Fruit fly (Drosophila melanogaster) whole organism, prepupa: ENCODE results near the gene Tbc1d22.

ENCODE experiments used
- CG10631 ChIP-seq: fragments of 200-800 bp; sonication (Bioruptor generic); optimal IDR thresholded peaks from 2 replicates; lab custom pipeline; 2016; ENCODE audit warnings: missing biosample characterization, missing genetic modification characterization
- CG11294 ChIP-seq: fragments of 200-800 bp; sonication (Bioruptor generic); IDR thresholded peaks from 2 replicates; pipeline ENCODE4 v1.3.6; 2022; ENCODE audit warnings: missing biosample characterization, missing genetic modification characterization
- CG11762 ChIP-seq: fragments of 200-800 bp; sonication (Bioruptor generic); optimal IDR thresholded peaks from 3 replicates; lab custom pipeline; 2016; ENCODE audit warnings: missing biosample characterization, missing genetic modification characterization; ENCODE audit not compliant: insufficient read depth
- CG11902 ChIP-seq: fragments of 200-800 bp; sonication (Bioruptor generic); optimal IDR thresholded peaks from 3 replicates; lab custom pipeline; 2016; ENCODE audit warnings: missing biosample characterization, missing genetic modification characterization
- CG15336 ChIP-seq: fragments of 200-800 bp; sonication (Bioruptor generic); IDR thresholded peaks from 2 replicates; pipeline ENCODE4 v1.3.6; 2022; ENCODE audit warnings: missing biosample characterization, missing genetic modification characterization
- CG16779 ChIP-seq: fragments of 200-800 bp; sonication (Bioruptor generic); optimal IDR thresholded peaks from 3 replicates; lab custom pipeline; 2017; ENCODE audit warnings: missing biosample characterization, mild to moderate bottlenecking, missing genetic modification characterization
- CG3032 ChIP-seq: fragments of 200-800 bp; optimal IDR thresholded peaks from 2 replicates; lab custom pipeline; 2019; ENCODE audit warnings: missing biosample characterization, mild to moderate bottlenecking, missing genetic modification characterization, moderate library complexity
- CG31627 ChIP-seq: fragments of 200-800 bp; sonication (Bioruptor generic); optimal IDR thresholded peaks from 3 replicates; lab custom pipeline; 2016; ENCODE audit warnings: missing biosample characterization, missing genetic modification characterization
- CG32006 ChIP-seq: fragments of 200-800 bp; sonication (Bioruptor generic); optimal IDR thresholded peaks from 3 replicates; lab custom pipeline; 2017; ENCODE audit warnings: missing biosample characterization, mild to moderate bottlenecking, missing genetic modification characterization
- CG34406 ChIP-seq: fragments of 200-800 bp; sonication (Bioruptor generic); optimal IDR thresholded peaks from 3 replicates; lab custom pipeline; 2016; ENCODE audit warnings: missing biosample characterization, missing genetic modification characterization
- CG6163 ChIP-seq: fragments of 200-800 bp; sonication (Bioruptor generic); IDR thresholded peaks from 3 replicates; pipeline ENCODE4 v1.3.6; 2022; ENCODE audit warnings: missing biosample characterization, missing genetic modification characterization
- CG6276 ChIP-seq: fragments of 200-800 bp; sonication (Bioruptor generic); optimal IDR thresholded peaks from 2 replicates; lab custom pipeline; 2017; ENCODE audit warnings: missing biosample characterization, mild to moderate bottlenecking, missing genetic modification characterization
- CG6808 ChIP-seq: fragments of 200-800 bp; sonication (Bioruptor generic); optimal IDR thresholded peaks from 3 replicates; lab custom pipeline; 2017; ENCODE audit warnings: missing biosample characterization, missing genetic modification characterization, mild to moderate bottlenecking, moderate library complexity, missing genetic modification reagents
- CG8119 ChIP-seq: fragments of 200-800 bp; sonication (Bioruptor generic); IDR thresholded peaks from 3 replicates; pipeline ENCODE4 v1.3.6; 2022; ENCODE audit warnings: missing biosample characterization, missing genetic modification characterization
- CG8319 ChIP-seq: fragments of 200-800 bp; sonication (Bioruptor generic); optimal IDR thresholded peaks from 3 replicates; lab custom pipeline; 2016; ENCODE audit warnings: missing biosample characterization, missing genetic modification characterization
- CG8632 ChIP-seq: fragments of 200-800 bp; sonication (Bioruptor generic); optimal IDR thresholded peaks from 3 replicates; lab custom pipeline; 2016; ENCODE audit warnings: missing biosample characterization, missing genetic modification characterization
- Eip75B ChIP-seq: fragments of 200-800 bp; sonication (Bioruptor generic); optimal IDR thresholded peaks from 3 replicates; lab custom pipeline; 2016; ENCODE audit warnings: missing biosample characterization, missing genetic modification characterization
- Eip78C ChIP-seq: fragments of 200-800 bp; sonication (Bioruptor generic); peaks from one replicate; lab custom pipeline; 2016; ENCODE audit warnings: missing biosample characterization, missing genetic modification characterization
- Eip93F ChIP-seq: fragments of 200-800 bp; sonication (Bioruptor generic); optimal IDR thresholded peaks from 2 replicates; lab custom pipeline; 2016; ENCODE audit warnings: missing biosample characterization, mild to moderate bottlenecking, missing genetic modification characterization
- Ets21C ChIP-seq: fragments of 200-800 bp; sonication (Bioruptor generic); optimal IDR thresholded peaks from 3 replicates; lab custom pipeline; 2016; ENCODE audit warnings: missing biosample characterization, missing genetic modification characterization
- Ets96B ChIP-seq: fragments of 200-800 bp; optimal IDR thresholded peaks from 2 replicates; lab custom pipeline; 2019; ENCODE audit warnings: missing biosample characterization, mild to moderate bottlenecking, missing genetic modification characterization, moderate library complexity
- Gug ChIP-seq: fragments of 200-800 bp; sonication (Bioruptor generic); IDR thresholded peaks from 2 replicates; pipeline ENCODE4 v1.3.6; 2022; ENCODE audit warnings: missing biosample characterization, missing genetic modification characterization
- Hr38 ChIP-seq: sonication (Bioruptor generic); optimal IDR thresholded peaks from 2 replicates; lab custom pipeline; 2016; ENCODE audit warnings: missing biosample characterization, missing genetic modification characterization
- Hr39 ChIP-seq: fragments of 200-800 bp; sonication (Bioruptor generic); optimal IDR thresholded peaks from 2 replicates; lab custom pipeline; 2016; ENCODE audit warnings: missing biosample characterization, missing genetic modification characterization
- Hr4 ChIP-seq: fragments of 200-800 bp; sonication (Bioruptor generic); optimal IDR thresholded peaks from 3 replicates; lab custom pipeline; 2016; ENCODE audit warnings: missing biosample characterization, missing genetic modification characterization
- Lpt ChIP-seq: fragments of 200-800 bp; sonication (Bioruptor generic); optimal IDR thresholded peaks from 3 replicates; lab custom pipeline; 2016; ENCODE audit warnings: missing biosample characterization, missing genetic modification characterization
- Met ChIP-seq: fragments of 200-800 bp; sonication (Bioruptor generic); optimal IDR thresholded peaks from 3 replicates; lab custom pipeline; 2016; ENCODE audit warnings: missing biosample characterization, missing genetic modification characterization
- OdsH ChIP-seq: fragments of 200-800 bp; sonication (Bioruptor generic); optimal IDR thresholded peaks from 3 replicates; lab custom pipeline; 2016; ENCODE audit warnings: missing biosample characterization, missing genetic modification characterization
- Smox ChIP-seq: fragments of 200-800 bp; sonication (Bioruptor generic); optimal IDR thresholded peaks from 3 replicates; lab custom pipeline; 2016; ENCODE audit warnings: missing biosample characterization, missing genetic modification characterization
- Sox102F ChIP-seq: fragments of 200-800 bp; sonication (Bioruptor generic); optimal IDR thresholded peaks from 2 replicates; lab custom pipeline; 2016; ENCODE audit warnings: missing biosample characterization, mild to moderate bottlenecking, missing genetic modification characterization
- Sox14 ChIP-seq: fragments of 200-800 bp; sonication (Bioruptor generic); optimal IDR thresholded peaks from 3 replicates; lab custom pipeline; 2016; ENCODE audit warnings: missing biosample characterization, missing genetic modification characterization
- achi ChIP-seq: fragments of 200-800 bp; sonication (Bioruptor generic); optimal IDR thresholded peaks from 3 replicates; lab custom pipeline; 2016; ENCODE audit warnings: missing biosample characterization, missing genetic modification characterization
- acj6 ChIP-seq: fragments of 200-800 bp; sonication (Bioruptor generic); optimal IDR thresholded peaks from 3 replicates; lab custom pipeline; 2016; ENCODE audit warnings: missing biosample characterization, missing genetic modification characterization
- cyc ChIP-seq: fragments of 200-800 bp; sonication (Bioruptor generic); optimal IDR thresholded peaks from 3 replicates; lab custom pipeline; 2016; ENCODE audit warnings: missing biosample characterization, missing genetic modification characterization
- dac ChIP-seq: fragments of 200-800 bp; sonication (Bioruptor generic); optimal IDR thresholded peaks from 2 replicates; lab custom pipeline; 2017; ENCODE audit warnings: missing biosample characterization, mild to moderate bottlenecking, missing genetic modification characterization
- dsx ChIP-seq: fragments of 200-800 bp; optimal IDR thresholded peaks from 3 replicates; lab custom pipeline; 2019; ENCODE audit warnings: missing biosample characterization, mild to moderate bottlenecking, missing genetic modification characterization, moderate library complexity; ENCODE audit not compliant: poor library complexity, severe bottlenecking
- fd59A ChIP-seq: fragments of 200-800 bp; sonication (Bioruptor generic); optimal IDR thresholded peaks from 2 replicates; lab custom pipeline; 2017; ENCODE audit warnings: missing biosample characterization, mild to moderate bottlenecking, missing genetic modification characterization, missing genetic modification reagents
- fd85E ChIP-seq: fragments of 200-800 bp; sonication (Bioruptor generic); optimal IDR thresholded peaks from 3 replicates; lab custom pipeline; 2016; ENCODE audit warnings: missing biosample characterization, missing genetic modification characterization
- fkh ChIP-seq: fragments of 200-800 bp; sonication (Bioruptor generic); optimal IDR thresholded peaks from 3 replicates; lab custom pipeline; 2017; ENCODE audit warnings: missing biosample characterization, mild to moderate bottlenecking, missing genetic modification characterization, moderate library complexity
- lz ChIP-seq: fragments of 200-800 bp; sonication (Bioruptor generic); optimal IDR thresholded peaks from 3 replicates; lab custom pipeline; 2016; ENCODE audit warnings: missing biosample characterization, missing genetic modification characterization
- net ChIP-seq: fragments of 200-800 bp; sonication (Bioruptor generic); optimal IDR thresholded peaks from 3 replicates; lab custom pipeline; 2016; ENCODE audit warnings: missing biosample characterization, missing genetic modification characterization
- pdm3 ChIP-seq: fragments of 200-800 bp; sonication (Bioruptor generic); optimal IDR thresholded peaks from 3 replicates; lab custom pipeline; 2016; ENCODE audit warnings: missing biosample characterization, missing genetic modification characterization
- svp ChIP-seq: fragments of 200-800 bp; sonication (Bioruptor generic); peaks from one replicate; lab custom pipeline; 2016; ENCODE audit warnings: missing biosample characterization, missing genetic modification characterization
- topi ChIP-seq: fragments of 200-800 bp; sonication (Bioruptor generic); optimal IDR thresholded peaks from 3 replicates; lab custom pipeline; 2016; ENCODE audit warnings: missing biosample characterization, missing genetic modification characterization
- vri ChIP-seq: fragments of 200-800 bp; sonication (Bioruptor generic); optimal IDR thresholded peaks from 3 replicates; lab custom pipeline; 2016; ENCODE audit warnings: missing biosample characterization, mild to moderate bottlenecking, missing genetic modification characterization

Tbc1d22 gene

DNA sequence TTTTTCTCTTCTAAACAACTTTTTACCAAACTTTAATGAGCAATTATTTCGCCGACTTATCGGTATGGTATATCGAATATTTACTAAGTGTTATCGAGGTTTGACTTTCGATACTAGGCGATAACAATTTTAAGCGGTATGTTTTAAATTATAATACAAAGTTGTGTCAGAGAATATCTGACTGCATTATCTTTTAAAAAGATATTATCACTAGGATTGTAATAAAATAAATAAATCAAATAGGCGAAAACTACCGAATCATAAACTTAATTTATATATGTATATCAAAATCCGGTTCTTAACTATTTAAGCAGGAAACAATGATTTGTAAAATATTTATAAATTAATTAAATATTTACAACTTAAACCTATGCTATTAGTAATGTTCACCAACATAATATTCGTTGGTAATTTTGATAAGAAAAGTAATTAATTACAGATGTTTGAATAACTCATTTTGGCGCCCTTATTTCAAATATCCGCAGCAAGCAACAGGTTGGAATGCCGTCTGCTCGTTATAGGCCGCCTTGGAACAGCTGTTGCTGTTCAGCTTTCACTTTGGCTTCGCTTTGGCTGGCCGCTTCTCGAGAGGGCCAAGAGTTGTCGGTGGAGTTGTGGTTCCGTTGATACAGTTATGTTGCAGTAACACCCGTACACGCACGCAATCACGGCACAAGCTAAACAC is 6.0 kb downstream of the Tbc1d22 start, which contains the start of the genes Sec15 and rtet (continued):
- TF ChIP-seq CG3032 (tag; lab: Kevin White, UChicago): peak; percentile 45
- TF ChIP-seq CG16779 (tag; lab: Kevin White, UChicago): no peak
- TF ChIP-seq fd85E: no peak
- no peak for TF ChIP-seq vri (GFP tag; lab: Kevin White, UChicago)
- no peak for TF ChIP-seq CG11902
- no peak for TF ChIP-seq CG8632 (GFP tag; lab: Kevin White, UChicago)
- TF ChIP-seq CG6276 (GFP tag; lab: Kevin White, UChicago): no peak
- peak; percentile 47 for TF ChIP-seq CG31627 (GFP tag; lab: Kevin White, UChicago)
- no peak for TF ChIP-seq net (GFP tag; lab: Kevin White, UChicago)
- no peak for TF ChIP-seq fkh (GFP tag; lab: Kevin White, UChicago)
- no peak for TF ChIP-seq CG15336 (GFP tag; lab: Robert Waterston, UW)
- TF ChIP-seq CG11762 (GFP tag; lab: Kevin White, UChicago): no peak
- peak; percentile 37 for TF ChIP-seq fd59A (GFP tag; lab: Kevin White, UChicago)
- TF ChIP-seq acj6 (GFP tag; lab: Kevin White, UChicago): peak; percentile 49
- peak; percentile 39 for TF ChIP-seq Ets96B (tag; lab: Kevin White, UChicago)
- peak; percentile 35 for TF ChIP-seq Eip93F (GFP tag; lab: Kevin White, UChicago)
- TF ChIP-seq CG6163 (GFP tag; lab: Robert Waterston, UW): 0 out of 3 replicates have a peak, but pooled peaks have one; percentile 16
- TF ChIP-seq Hr4: no peak
- no peak for TF ChIP-seq CG11294 (GFP tag; lab: Robert Waterston, UW)
- TF ChIP-seq CG32006 (GFP tag; lab: Kevin White, UChicago): no peak
- peak; percentile 41 for TF ChIP-seq lz (GFP tag; lab: Kevin White, UChicago)
- TF ChIP-seq CG8119 (GFP tag; lab: Robert Waterston, UW): no peak
- no peak for TF ChIP-seq Eip75B
- peak; percentile 55 for TF ChIP-seq Hr39 (GFP tag; lab: Kevin White, UChicago)
- TF ChIP-seq, all 60 proteins: peak for 20

DNA sequence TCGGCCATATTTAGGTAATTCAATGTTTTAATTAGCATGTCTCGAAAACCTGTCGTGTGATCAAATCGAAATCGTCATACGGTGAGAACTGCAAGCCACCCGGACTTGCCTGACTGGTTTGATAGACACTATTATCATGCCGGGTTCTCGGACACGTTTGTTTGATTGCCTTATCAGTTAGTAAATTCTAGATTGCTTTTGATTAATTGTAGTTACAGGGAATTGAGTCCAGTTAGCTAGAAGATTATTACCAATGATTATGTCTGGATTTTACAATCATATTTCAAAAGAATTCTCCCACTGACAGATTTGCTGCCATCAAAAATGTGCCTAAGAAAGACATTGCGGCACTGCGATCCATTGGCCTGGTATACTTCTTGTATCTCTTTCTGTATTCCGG is 7.7 kb downstream of the Tbc1d22 start:
- TF ChIP-seq CG8319 (no peak), Sox14 (GFP tag; lab: Kevin White, UChicago) (no peak), CG11902 (no peak), Gug (GFP tag; lab: Robert Waterston, UW) (no peak), Eip78C (GFP tag; lab: Kevin White, UChicago) (no peak), dac (GFP tag; lab: Kevin White, UChicago) (no peak), CG3032 (tag; lab: Kevin White, UChicago) (no peak), svp (GFP tag; lab: Kevin White, UChicago) (no peak), Hr39 (GFP tag; lab: Kevin White, UChicago) (no peak), CG34406 (GFP tag; lab: Kevin White, UChicago) (no peak), achi (GFP tag; lab: Kevin White, UChicago) (no peak), dsx (GFP tag; lab: Kevin White, UChicago) (no peak), Ets96B (tag; lab: Kevin White, UChicago) (no peak), lz (GFP tag; lab: Kevin White, UChicago) (no peak)

DNA sequence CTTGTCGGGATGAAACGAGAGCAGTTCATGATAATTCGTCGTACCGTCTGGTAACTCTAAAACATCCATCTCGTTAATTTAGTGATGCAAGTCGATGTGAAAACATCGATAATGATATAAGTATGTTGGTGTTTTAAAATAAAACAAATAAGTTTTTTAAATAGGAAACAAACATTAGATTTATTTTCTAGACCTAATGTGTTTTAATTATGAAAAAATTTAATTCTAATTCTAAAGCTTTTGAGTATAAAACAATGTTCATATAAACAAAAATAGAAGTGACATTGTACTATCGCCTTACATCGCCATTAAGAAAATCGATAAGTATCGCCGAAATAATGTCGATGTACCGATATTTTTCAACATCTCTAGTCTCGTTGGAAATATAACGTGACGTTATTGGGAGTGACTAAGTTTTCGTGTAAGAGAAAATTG is 9.1 kb downstream of the Tbc1d22 start, which contains the start of gene Rab11:
Gene Rab11, plus strand, starts transcription at position 363 of the 435 bp plus-strand sequence.
- TF ChIP-seq lz (GFP tag; lab: Kevin White, UChicago): peak; percentile 45
- TF ChIP-seq CG31627 (GFP tag; lab: Kevin White, UChicago): peak; percentile 48
- no peak for TF ChIP-seq CG6276 (GFP tag; lab: Kevin White, UChicago)
- TF ChIP-seq fkh (GFP tag; lab: Kevin White, UChicago): peak; percentile 11
- no peak for TF ChIP-seq Lpt (GFP tag; lab: Kevin White, UChicago)
- TF ChIP-seq Met: peak; percentile 47
- peak; percentile 52 for TF ChIP-seq svp (GFP tag; lab: Kevin White, UChicago)
- TF ChIP-seq CG34406 (GFP tag; lab: Kevin White, UChicago): no peak
- TF ChIP-seq CG11902: no peak
- TF ChIP-seq Smox (GFP tag; lab: Kevin White, UChicago): no peak
- TF ChIP-seq CG3032 (tag; lab: Kevin White, UChicago): peak; percentile 41
- TF ChIP-seq topi (GFP tag; lab: Kevin White, UChicago): peak; percentile 54
- TF ChIP-seq pdm3 (GFP tag; lab: Kevin White, UChicago): no peak
- TF ChIP-seq CG32006 (GFP tag; lab: Kevin White, UChicago): peak; percentile 27
- TF ChIP-seq net (GFP tag; lab: Kevin White, UChicago): no peak
- TF ChIP-seq CG8632 (GFP tag; lab: Kevin White, UChicago): peak; percentile 11
- peak; percentile 15 for TF ChIP-seq cyc
- TF ChIP-seq OdsH: peak; percentile 52
- no peak for TF ChIP-seq vri (GFP tag; lab: Kevin White, UChicago)
- no peak for TF ChIP-seq Hr38 (GFP tag; lab: Kevin White, UChicago)
- TF ChIP-seq fd85E: no peak
- no peak for TF ChIP-seq Ets21C (GFP tag; lab: Kevin White, UChicago)
- TF ChIP-seq Sox102F (GFP tag; lab: Kevin White, UChicago): peak; percentile 8
- peak; percentile 53 for TF ChIP-seq CG10631 (GFP tag; lab: Kevin White, UChicago)
- TF ChIP-seq Ets96B (tag; lab: Kevin White, UChicago): no peak
- TF ChIP-seq CG8319: no peak
- no peak for TF ChIP-seq CG6808 (GFP tag; lab: Kevin White, UChicago)
